Fruit fly (Drosophila melanogaster): ENCODE results near the gene CG16781.

The CG16781 gene

dm6 chrX:3457518-3457917 lies 6.3 kb downstream of the CG16781 start:
- TF ChIP-seq CG17801 (GFP tag; optimal IDR thresholded peaks at IDR 0.05; ENCODE audit: partially characterized antibody) = no peak

dm6 chrX:3455431-3456001 lies 8.3 kb downstream of the CG16781 start:
- TF ChIP-seq CG17801 (GFP tag; optimal IDR thresholded peaks at IDR 0.05; ENCODE audit: partially characterized antibody) = no peak

dm6 chrX:3454715-3455114 lies 9.1 kb downstream of the CG16781 start:
- TF ChIP-seq CG17801 (GFP tag; optimal IDR thresholded peaks at IDR 0.05; ENCODE audit: partially characterized antibody) = no peak

- TF ChIP-seq CG17801 (GFP tag; optimal IDR thresholded peaks at IDR 0.05; ENCODE audit: partially characterized antibody) = no peak
Observed at dm6 chrX:3453038-3453819, 10.6 kb downstream of the CG16781 start.

dm6 chrX:3451916-3452315 lies 11.9 kb downstream of the CG16781 start:
- TF ChIP-seq CG17801 (GFP tag; optimal IDR thresholded peaks at IDR 0.05; ENCODE audit: partially characterized antibody) = no peak

- no peak for TF ChIP-seq CG17801 (GFP tag; optimal IDR thresholded peaks at IDR 0.05; ENCODE audit: partially characterized antibody)
Observed at dm6 chrX:3451250-3451786, 12.5 kb downstream of the CG16781 start.

dm6 chrX:3448893-3449394 lies 14.9 kb downstream of the CG16781 start, which contains the start of gene CG12535:
Gene CG12535 (minus strand): TSS chrX:3448943.
- TF ChIP-seq CG17801 (GFP tag; optimal IDR thresholded peaks at IDR 0.05; ENCODE audit: partially characterized antibody) = no peak

- peak; percentile 64 for TF ChIP-seq CG17801 (GFP tag; optimal IDR thresholded peaks at IDR 0.05; ENCODE audit: partially characterized antibody)
Observed at dm6 chrX:3447718-3448523, 15.9 kb downstream of the CG16781 start.

dm6 chrX:3446650-3447049 lies 17.2 kb downstream of the CG16781 start:
- peak; percentile 81 for TF ChIP-seq CG17801 (GFP tag; optimal IDR thresholded peaks at IDR 0.05; ENCODE audit: partially characterized antibody)

dm6 chrX:3446157-3446556 lies 17.7 kb downstream of the CG16781 start:
- no peak for TF ChIP-seq CG17801 (GFP tag; optimal IDR thresholded peaks at IDR 0.05; ENCODE audit: partially characterized antibody)

- TF ChIP-seq CG17801 (GFP tag; optimal IDR thresholded peaks at IDR 0.05; ENCODE audit: partially characterized antibody) = no peak
Observed at dm6 chrX:3444800-3445199, 19.0 kb downstream of the CG16781 start.

- no peak for TF ChIP-seq CG17801 (GFP tag; optimal IDR thresholded peaks at IDR 0.05; ENCODE audit: partially characterized antibody)
Observed at dm6 chrX:3443902-3444301, 19.9 kb downstream of the CG16781 start.

- TF ChIP-seq CG17801 (GFP tag; optimal IDR thresholded peaks at IDR 0.05; ENCODE audit: partially characterized antibody) = no peak
Observed at dm6 chrX:3442543-3443207, 21.2 kb downstream of the CG16781 start.

- TF ChIP-seq CG17801 (GFP tag; optimal IDR thresholded peaks at IDR 0.05; ENCODE audit: partially characterized antibody) = no peak
Observed at dm6 chrX:3440506-3440905, 23.3 kb downstream of the CG16781 start.

- no peak for TF ChIP-seq CG17801 (GFP tag; optimal IDR thresholded peaks at IDR 0.05; ENCODE audit: partially characterized antibody)
Observed at dm6 chrX:3437493-3437892, 26.4 kb downstream of the CG16781 start.
